Worm (Caenorhabditis elegans) whole organism, young adult: ENCODE data around the gene srh-44.

Source experiments
- C17E4.6 ChIP-seq: fragments of 200-800 bp; sonication (Bioruptor generic); IDR thresholded peaks from 2 replicates; pipeline ENCODE4 v1.3.6; 2022; ENCODE audit warnings: missing genetic modification reagents, missing genetic modification characterization, missing compliant biosample characterization
- D2030.7 ChIP-seq: fragments of 200-800 bp; sonication (Bioruptor generic); IDR thresholded peaks from 2 replicates; pipeline ENCODE4 v1.3.6; 2022; ENCODE audit warnings: missing genetic modification reagents, missing genetic modification characterization, missing compliant biosample characterization
- F49E8.2 ChIP-seq: sonication (generic microtip); optimal IDR thresholded peaks from 3 replicates; lab custom pipeline; 2017; ENCODE audit warnings: missing genetic modification characterization, mild to moderate bottlenecking, missing compliant biosample characterization, antibody characterized with exemption, moderate library complexity; ENCODE audit not compliant: insufficient read depth
- F55B11.4 ChIP-seq: sonication (generic microtip); optimal IDR thresholded peaks from 2 replicates; lab custom pipeline; 2016; ENCODE audit warnings: missing compliant biosample characterization, missing genetic modification characterization, borderline replicate concordance; ENCODE audit not compliant: insufficient read depth
- Y53G8AR.9 ChIP-seq: fragments of 200-800 bp; sonication (Bioruptor generic); conservative IDR thresholded peaks from 2 replicates; pipeline ENCODE4 v1.3.6; 2022; ENCODE audit warnings: missing genetic modification reagents, missing genetic modification characterization, missing compliant biosample characterization
- Y56A3A.18 ChIP-seq: fragments of 200-800 bp; sonication (Bioruptor generic); IDR thresholded peaks from 2 replicates; pipeline ENCODE4 v1.3.6; 2022; ENCODE audit warnings: missing genetic modification reagents, missing genetic modification characterization, missing compliant biosample characterization
- ama-1 ChIP-seq, 3 experiments: fragments of 150-350 bp in 1 of 3; sonication (generic microtip) in 2 of 3; optimal IDR thresholded peaks; 2 replicates each; lab custom pipeline; 2014 to 2018; ENCODE audit warnings: missing biosample characterization in 2 of 3, missing genetic modification characterization in 2 of 3, missing genetic modification reagents in 2 of 3
- atf-7 ChIP-seq: sonication (generic microtip); optimal IDR thresholded peaks from 2 replicates; lab custom pipeline; 2017; ENCODE audit warnings: mild to moderate bottlenecking, missing genetic modification characterization, missing compliant biosample characterization
- bed-2 ChIP-seq: fragments of 200-800 bp; sonication (Bioruptor generic); IDR thresholded peaks from 2 replicates; pipeline ENCODE4 v1.3.6; 2022; ENCODE audit warnings: missing genetic modification reagents, missing genetic modification characterization, missing compliant biosample characterization
- cebp-1 ChIP-seq, 2 experiments: fragments of 200-800 bp in 1 of 2; sonication (Bioruptor generic) in 1 of 2; sonication (generic microtip) in 1 of 2; IDR thresholded peaks in 1 of 2; optimal IDR thresholded peaks in 1 of 2; 2 replicates each; pipeline versions ENCODE4 v1.3.6 to Lab custom; 2017 to 2022; ENCODE audit warnings: missing compliant biosample characterization in 2 of 2, missing genetic modification characterization in 2 of 2, mild to moderate bottlenecking in 1 of 2, missing genetic modification reagents in 1 of 2, moderate library complexity in 1 of 2
- ceh-100 ChIP-seq: fragments of 200-800 bp; sonication (Bioruptor generic); IDR thresholded peaks from 2 replicates; pipeline ENCODE4 v1.3.6; 2022; ENCODE audit warnings: missing genetic modification reagents, missing genetic modification characterization, missing compliant biosample characterization
- ceh-40 ChIP-seq: fragments of 200-800 bp; sonication (Bioruptor generic); IDR thresholded peaks from 2 replicates; pipeline ENCODE4 v1.3.6; 2022; ENCODE audit warnings: missing genetic modification characterization, missing compliant biosample characterization
- ceh-58 ChIP-seq: fragments of 200-800 bp; sonication (Bioruptor generic); IDR thresholded peaks from 2 replicates; pipeline ENCODE4 v1.3.6; 2022; ENCODE audit warnings: missing genetic modification characterization, missing compliant biosample characterization
- ceh-79 ChIP-seq: sonication (generic microtip); optimal IDR thresholded peaks from 2 replicates; lab custom pipeline; 2017; ENCODE audit warnings: mild to moderate bottlenecking, missing genetic modification characterization, missing compliant biosample characterization
- ceh-91 ChIP-seq: fragments of 200-800 bp; sonication (Bioruptor generic); IDR thresholded peaks from 2 replicates; pipeline ENCODE4 v1.3.6; 2022; ENCODE audit warnings: missing genetic modification reagents, missing genetic modification characterization, missing compliant biosample characterization
- chd-7 ChIP-seq: sonication (generic microtip); optimal IDR thresholded peaks from 2 replicates; lab custom pipeline; 2016; ENCODE audit warnings: mild to moderate bottlenecking, missing genetic modification characterization, moderate library complexity, missing compliant biosample characterization
- dox-1 ChIP-seq: fragments of 200-800 bp; sonication (Bioruptor generic); IDR thresholded peaks from 2 replicates; pipeline ENCODE4 v1.3.6; 2022; ENCODE audit warnings: missing genetic modification reagents, missing genetic modification characterization, missing compliant biosample characterization
- dpff-1 ChIP-seq: sonication (generic microtip); optimal IDR thresholded peaks from 2 replicates; lab custom pipeline; 2017; ENCODE audit warnings: mild to moderate bottlenecking, missing genetic modification characterization, missing compliant biosample characterization
- ekl-4 ChIP-seq: fragments of 200-800 bp; sonication (Bioruptor generic); IDR thresholded peaks from 2 replicates; pipeline ENCODE4 v1.3.6; 2022; ENCODE audit warnings: missing genetic modification reagents, missing genetic modification characterization, missing compliant biosample characterization
- fkh-3 ChIP-seq: sonication (generic microtip); optimal IDR thresholded peaks from 2 replicates; lab custom pipeline; 2016; ENCODE audit warnings: mild to moderate bottlenecking, missing genetic modification characterization, missing compliant biosample characterization
- hmg-1.2 ChIP-seq: fragments of 200-800 bp; sonication (Bioruptor generic); IDR thresholded peaks from 2 replicates; pipeline ENCODE4 v1.3.6; 2022; ENCODE audit warnings: missing genetic modification reagents, missing genetic modification characterization, missing compliant biosample characterization
- lag-1 ChIP-seq: fragments of 200-800 bp; sonication (Bioruptor generic); IDR thresholded peaks from 2 replicates; pipeline ENCODE4 v1.3.6; 2022; ENCODE audit warnings: missing genetic modification reagents, missing genetic modification characterization, missing compliant biosample characterization
- let-526 ChIP-seq: fragments of 200-800 bp; sonication (Bioruptor generic); IDR thresholded peaks from 2 replicates; pipeline ENCODE4 v1.3.6; 2022; ENCODE audit warnings: missing genetic modification reagents, missing genetic modification characterization, missing compliant biosample characterization
- lin-26 ChIP-seq: fragments of 200-800 bp; sonication (Bioruptor generic); IDR thresholded peaks from 2 replicates; pipeline ENCODE4 v1.3.6; 2022; ENCODE audit warnings: missing genetic modification reagents, missing genetic modification characterization, missing compliant biosample characterization
- lir-1 ChIP-seq: fragments of 200-800 bp; sonication (Bioruptor generic); conservative IDR thresholded peaks from 2 replicates; pipeline ENCODE4 v1.3.6; 2022; ENCODE audit warnings: missing genetic modification reagents, missing genetic modification characterization, missing compliant biosample characterization
- lsl-1 ChIP-seq: fragments of 200-800 bp; sonication (Bioruptor generic); optimal IDR thresholded peaks from 2 replicates; lab custom pipeline; 2018; ENCODE audit warnings: mild to moderate bottlenecking, missing genetic modification characterization, moderate library complexity, missing compliant biosample characterization
- madf-6 ChIP-seq: fragments of 200-800 bp; sonication (Bioruptor generic); IDR thresholded peaks from 2 replicates; pipeline ENCODE4 v1.3.6; 2022; ENCODE audit warnings: missing genetic modification reagents, missing genetic modification characterization, missing compliant biosample characterization
- nhr-120 ChIP-seq: fragments of 200-800 bp; sonication (Bioruptor generic); IDR thresholded peaks from 2 replicates; pipeline ENCODE4 v1.3.6; 2022; ENCODE audit warnings: missing genetic modification characterization, missing compliant biosample characterization
- nhr-80 ChIP-seq: sonication (generic microtip); optimal IDR thresholded peaks from 2 replicates; lab custom pipeline; 2016; ENCODE audit warnings: missing genetic modification characterization, missing compliant biosample characterization
- pbrm-1 ChIP-seq: fragments of 200-800 bp; sonication (Bioruptor generic); IDR thresholded peaks from 2 replicates; pipeline ENCODE4 v1.3.6; 2022; ENCODE audit warnings: missing genetic modification reagents, missing genetic modification characterization, missing compliant biosample characterization
- repo-1 ChIP-seq: sonication (generic microtip); optimal IDR thresholded peaks from 2 replicates; lab custom pipeline; 2017; ENCODE audit warnings: mild to moderate bottlenecking, missing genetic modification characterization, missing compliant biosample characterization
- sea-2 ChIP-seq: fragments of 200-800 bp; sonication (Bioruptor generic); IDR thresholded peaks from 2 replicates; pipeline ENCODE4 v1.3.6; 2022; ENCODE audit warnings: missing genetic modification characterization, missing compliant biosample characterization
- snpc-3.4 ChIP-seq: sonication (generic microtip); optimal IDR thresholded peaks from 2 replicates; lab custom pipeline; 2017; ENCODE audit warnings: missing genetic modification characterization, mild to moderate bottlenecking, missing compliant biosample characterization, antibody characterized with exemption, moderate library complexity, missing genotype, missing genetic modification reagents
- somi-1 ChIP-seq: fragments of 200-800 bp; sonication (Bioruptor generic); optimal IDR thresholded peaks from 2 replicates; lab custom pipeline; 2018; ENCODE audit warnings: mild to moderate bottlenecking, missing genetic modification characterization, missing compliant biosample characterization
- tbx-9 ChIP-seq: sonication (generic microtip); optimal IDR thresholded peaks from 2 replicates; lab custom pipeline; 2016; ENCODE audit warnings: borderline replicate concordance, missing genetic modification characterization, inconsistent platforms, missing compliant biosample characterization
- unc-62 ChIP-seq: fragments of 150-350 bp; optimal IDR thresholded peaks from 2 replicates; lab custom pipeline; 2014; ENCODE audit warnings: missing biosample characterization, missing genetic modification reagents, missing genetic modification characterization
- ztf-22 ChIP-seq: fragments of 200-800 bp; sonication (Bioruptor generic); optimal IDR thresholded peaks from 2 replicates; lab custom pipeline; 2018; ENCODE audit warnings: mild to moderate bottlenecking, missing genetic modification characterization, moderate library complexity, missing compliant biosample characterization
- ztf-6 ChIP-seq: fragments of 200-800 bp; sonication (Bioruptor generic); IDR thresholded peaks from 2 replicates; pipeline ENCODE4 v1.3.6; 2022; ENCODE audit warnings: missing genetic modification reagents, missing genetic modification characterization, missing compliant biosample characterization

srh-44 gene

DNA sequence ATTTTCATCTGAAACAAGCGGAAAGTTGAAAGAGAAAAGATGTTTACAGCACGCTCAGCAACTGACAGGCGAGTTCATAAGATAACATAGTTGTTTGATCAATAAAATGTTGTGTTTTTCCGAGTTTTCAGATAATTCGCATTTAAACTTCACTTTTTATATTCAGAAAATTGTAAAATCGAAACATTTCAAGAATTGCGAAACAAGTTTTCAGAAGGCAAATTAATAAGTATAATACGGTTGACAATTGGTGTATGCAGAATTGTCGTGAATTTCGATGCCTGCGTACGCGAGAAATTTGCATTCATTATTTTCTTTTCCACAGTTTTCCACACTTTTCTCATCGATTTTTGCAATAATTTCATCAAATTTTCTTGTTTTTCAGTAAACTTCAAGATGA lies 19.6 kb upstream of the srh-44 start, which contains the start of the genes ooc-3 and B0334.4:
TSS of gene ooc-3 (minus strand) at position 15 of the 400 bp plus-strand sequence.
TSS of gene B0334.4 (plus strand) at position 386 of the 400 bp plus-strand sequence.
- TF ChIP-seq cebp-1 (GFP tag; IDR thresholded peaks at IDR 0.05; lab: Robert Waterston, UW), result peak; percentile 53; the same call in 1 of the 2 replicates
- peak; percentile 91 for TF ChIP-seq cebp-1 (tag; optimal IDR thresholded peaks at IDR 0.05; lab: Kevin White, UChicago)
- no peak for TF ChIP-seq ceh-91 (GFP tag; lab: Robert Waterston, UW)
- TF ChIP-seq ceh-58, result no peak
- TF ChIP-seq snpc-3.4 (tag; lab: Kevin White, UChicago), result no peak
- TF ChIP-seq lsl-1, result no peak

- no peak for TF ChIP-seq Y56A3A.18 (GFP tag; lab: Robert Waterston, UW)
- no peak for TF ChIP-seq ceh-40 (GFP tag; lab: Robert Waterston, UW)
- no peak for TF ChIP-seq chd-7 (tag; lab: Kevin White, UChicago)
- no peak for TF ChIP-seq dpff-1 (tag; lab: Kevin White, UChicago)
- no peak for TF ChIP-seq unc-62 (GFP tag; lab: Kevin White, UChicago)
- TF ChIP-seq lin-26 (GFP tag; lab: Robert Waterston, UW), result no peak
- TF ChIP-seq Y53G8AR.9 (GFP tag; lab: Robert Waterston, UW), result no peak
Observed at ce11 chrII:11495806-11496205, 19.1 kb upstream of the srh-44 start.

ce11 chrII:11496767-11497166 lies 18.1 kb upstream of the srh-44 start, which contains the start of gene emc-5:
emc-5 (plus strand) TSS chrII:11496780.
- TF ChIP-seq repo-1 (tag; lab: Kevin White, UChicago), result peak; percentile 9
- peak; percentile 22; the same call in 1 of the 2 replicates for TF ChIP-seq hmg-1.2 (GFP tag; lab: Robert Waterston, UW)
- TF ChIP-seq dox-1, result 0 out of 2 replicates have a peak, but pooled peaks have one; percentile 5
- no peak for TF ChIP-seq ztf-6 (GFP tag; lab: Robert Waterston, UW)
- TF ChIP-seq F55B11.4, result no peak
- peak; percentile 10 for TF ChIP-seq somi-1 (GFP tag; lab: Kevin White, UChicago)
- TF ChIP-seq ceh-40 (GFP tag; lab: Robert Waterston, UW), result no peak
- TF ChIP-seq ztf-22 (GFP tag; lab: Kevin White, UChicago), result no peak
- no peak for TF ChIP-seq dpff-1 (tag; lab: Kevin White, UChicago)
- TF ChIP-seq madf-6 (GFP tag; lab: Robert Waterston, UW), result peak; percentile 36; the same call in 1 of the 2 replicates

DNA sequence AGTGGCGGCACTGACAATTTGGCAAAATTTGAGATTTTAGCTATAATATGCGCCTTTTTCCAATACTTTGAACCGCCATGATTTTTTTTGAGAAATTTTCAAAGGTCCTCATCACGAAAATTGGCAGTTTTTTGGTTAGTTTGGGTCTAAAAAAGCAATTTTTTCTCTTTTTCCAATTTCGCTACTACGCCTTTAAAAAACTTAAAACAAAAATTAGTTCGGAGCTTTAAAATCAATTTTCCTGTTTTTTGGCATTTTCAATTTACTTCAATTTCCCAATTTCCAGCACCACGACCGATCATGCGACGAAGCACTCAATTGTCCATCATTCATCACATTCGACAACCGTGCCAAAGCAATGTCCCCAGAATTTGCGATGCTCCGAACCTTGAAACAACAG lies 17.5 kb upstream of the srh-44 start, which contains the start of gene B0334.5:
TSS of gene B0334.5 (plus strand) at position 301 of the 400 bp plus-strand sequence.
- TF ChIP-seq madf-6 (GFP tag; lab: Robert Waterston, UW) (no peak), pbrm-1 (GFP tag; lab: Robert Waterston, UW) (no peak), D2030.7 (GFP tag; lab: Robert Waterston, UW) (no peak), ekl-4 (GFP tag; lab: Robert Waterston, UW) (no peak), nhr-120 (GFP tag; lab: Robert Waterston, UW) (no peak), fkh-3 (tag; lab: Kevin White, UChicago) (no peak)
- TF ChIP-seq, all 124 proteins: peak for 0

DNA sequence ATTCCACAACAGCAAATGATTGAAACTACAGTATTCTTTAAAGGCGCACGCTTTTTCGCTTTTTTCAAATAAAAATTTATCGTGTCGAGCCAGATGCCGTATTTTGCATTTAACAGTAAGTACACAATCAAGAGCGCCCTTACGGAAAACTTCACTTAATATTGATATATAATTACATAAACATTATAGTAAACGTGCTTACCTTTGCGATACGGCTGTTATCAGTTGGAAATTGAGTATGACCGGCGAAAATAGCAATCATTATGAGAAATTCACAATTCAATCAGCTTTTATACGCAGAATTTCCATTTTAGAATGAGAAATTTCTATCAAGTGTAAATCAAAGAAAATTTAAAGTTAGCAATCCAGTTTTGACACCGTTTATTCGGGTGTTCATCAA lies 14.7 kb upstream of the srh-44 start, which contains the start of gene B0334.20:
TSS of gene B0334.20 (minus strand) at position 262 of the 400 bp plus-strand sequence.
- peak; percentile 5 for TF ChIP-seq lsl-1
- TF ChIP-seq tbx-9 (tag; lab: Kevin White, UChicago), result no peak
- peak; percentile 9 for TF ChIP-seq nhr-80 (tag; lab: Kevin White, UChicago)

DNA sequence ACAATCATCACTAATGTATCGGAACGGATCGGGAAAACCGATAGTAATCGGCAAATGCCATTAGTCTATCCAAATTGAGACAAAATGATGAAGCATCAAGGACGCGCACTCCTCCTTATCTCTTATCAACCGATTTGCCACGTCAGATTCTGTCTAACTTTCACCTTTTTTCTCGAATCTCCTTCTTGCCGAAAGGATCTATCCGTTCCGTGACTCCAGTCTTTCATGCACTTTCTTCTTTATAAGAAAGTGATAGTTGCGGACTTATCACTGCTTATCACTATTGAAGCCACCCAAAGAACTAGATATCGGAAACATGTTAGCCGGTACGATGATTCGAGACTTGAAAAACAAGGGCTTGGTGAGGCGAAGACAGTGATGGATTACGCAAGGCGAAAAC lies 12.9 kb upstream of the srh-44 start:
- TF ChIP-seq F49E8.2 (tag; lab: Kevin White, UChicago), result no peak
- TF ChIP-seq lir-1 (GFP tag; lab: Robert Waterston, UW), result no peak
- no peak for TF ChIP-seq ceh-79
- TF ChIP-seq sea-2 (GFP tag; lab: Robert Waterston, UW), result no peak
- no peak for TF ChIP-seq ztf-22 (GFP tag; lab: Kevin White, UChicago)
- TF ChIP-seq bed-2, result no peak
- no peak for TF ChIP-seq lag-1
- TF ChIP-seq let-526 (GFP tag; lab: Robert Waterston, UW), result no peak
- TF ChIP-seq ama-1 (optimal IDR thresholded peaks at IDR 0.05; lab: Kevin White, UChicago), result no peak
- no peak for TF ChIP-seq ama-1 (GFP tag; optimal IDR thresholded peaks at IDR 0.05; lab: Kevin White, UChicago)
- no peak for TF ChIP-seq atf-7 (tag; lab: Kevin White, UChicago)
- no peak for TF ChIP-seq ekl-4 (GFP tag; lab: Robert Waterston, UW)
- TF ChIP-seq C17E4.6, result no peak
- TF ChIP-seq ceh-100 (GFP tag; lab: Robert Waterston, UW), result no peak
- no peak for TF ChIP-seq fkh-3 (tag; lab: Kevin White, UChicago)
